Worm (Caenorhabditis elegans) whole organism, late embryonic: ENCODE measurements around the gene srxa-7.

Source experiments
- C08G9.2 ChIP-seq: sonication (generic microtip); optimal IDR thresholded peaks from 2 replicates; lab custom pipeline; 2016; ENCODE audit warnings: mild to moderate bottlenecking, missing genetic modification characterization, moderate library complexity, missing compliant biosample characterization
- ahr-1 ChIP-seq: sonication (generic microtip); optimal IDR thresholded peaks from 2 replicates; lab custom pipeline; 2016; ENCODE audit warnings: missing genetic modification characterization, missing compliant biosample characterization
- ama-1 ChIP-seq: fragments of 150-350 bp; optimal IDR thresholded peaks from 2 replicates; lab custom pipeline; 2014
- ceh-45 ChIP-seq: fragments of 200-800 bp; sonication (Bioruptor generic); IDR thresholded peaks from 2 replicates; pipeline ENCODE4 v1.3.6; 2022; ENCODE audit warnings: missing genetic modification reagents, missing genetic modification characterization, missing compliant biosample characterization
- che-1 ChIP-seq: sonication (generic microtip); optimal IDR thresholded peaks from 2 replicates; lab custom pipeline; 2016; ENCODE audit warnings: mild to moderate bottlenecking, missing genetic modification characterization, missing compliant biosample characterization
- dmd-4 ChIP-seq: sonication (generic microtip); optimal IDR thresholded peaks from 2 replicates; lab custom pipeline; 2016; ENCODE audit warnings: borderline replicate concordance, missing genetic modification characterization, missing compliant biosample characterization
- elt-2 ChIP-seq: sonication (generic microtip); optimal IDR thresholded peaks from 2 replicates; lab custom pipeline; 2016; ENCODE audit warnings: missing genetic modification reagents, missing genetic modification characterization, missing compliant biosample characterization
- ets-4 ChIP-seq: sonication (generic microtip); optimal IDR thresholded peaks from 2 replicates; lab custom pipeline; 2016; ENCODE audit warnings: missing genetic modification characterization, missing compliant biosample characterization
- gmeb-2 ChIP-seq: sonication (generic microtip); optimal IDR thresholded peaks from 2 replicates; lab custom pipeline; 2016; ENCODE audit warnings: missing genetic modification characterization, inconsistent platforms, missing compliant biosample characterization
- hlh-30 ChIP-seq: sonication (generic microtip); optimal IDR thresholded peaks from 2 replicates; lab custom pipeline; 2017; ENCODE audit warnings: antibody characterized with exemption, missing genetic modification characterization, missing compliant biosample characterization; ENCODE audit not compliant: insufficient read depth
- pqm-1 ChIP-seq: sonication (generic microtip); optimal IDR thresholded peaks from 2 replicates; lab custom pipeline; 2016; ENCODE audit warnings: missing genetic modification characterization, missing compliant biosample characterization
- ref-2 ChIP-seq: sonication (generic microtip); optimal IDR thresholded peaks from 2 replicates; lab custom pipeline; 2016; ENCODE audit warnings: missing genetic modification characterization, missing compliant biosample characterization
- unc-86 ChIP-seq: sonication (generic microtip); optimal IDR thresholded peaks from 2 replicates; lab custom pipeline; 2016; ENCODE audit warnings: missing genetic modification characterization, missing compliant biosample characterization

ce11 chrV:16275347-16275746 is 32.0 kb upstream of the srxa-7 start, which contains the start of gene pacl-1:
- TF ChIP-seq ama-1: no peak
- no peak for TF ChIP-seq ets-4 (tag; lab: Kevin White, UChicago)
- no peak for TF ChIP-seq gmeb-2 (tag; lab: Kevin White, UChicago)
- no peak for TF ChIP-seq dmd-4
- no peak for TF ChIP-seq ceh-45 (GFP tag; lab: Robert Waterston, UW)
- TF ChIP-seq hlh-30: no peak
- no peak for TF ChIP-seq unc-86 (tag; lab: Kevin White, UChicago)
- TF ChIP-seq che-1 (tag; lab: Kevin White, UChicago): no peak
- no peak for TF ChIP-seq ref-2
- TF ChIP-seq pqm-1 (tag; lab: Kevin White, UChicago): no peak
- no peak for TF ChIP-seq C08G9.2 (tag; lab: Kevin White, UChicago)
- TF ChIP-seq elt-2 (tag; lab: Kevin White, UChicago): no peak
- TF ChIP-seq ahr-1 (tag; lab: Kevin White, UChicago): no peak
